Worm (Caenorhabditis elegans) whole organism, early embryonic: ENCODE measurements around the gene acs-4.

Experiments
- B0310.2 ChIP-seq: sonication (generic microtip); optimal IDR thresholded peaks from 2 replicates; lab custom pipeline; 2016; ENCODE audit warnings: mild to moderate bottlenecking, missing genetic modification characterization, missing compliant biosample characterization
- F13C5.2 ChIP-seq: sonication (generic microtip); optimal IDR thresholded peaks from 2 replicates; lab custom pipeline; 2017; ENCODE audit warnings: mild to moderate bottlenecking, missing genetic modification characterization, inconsistent platforms, missing compliant biosample characterization
- aly-1 ChIP-seq: sonication (generic microtip); optimal IDR thresholded peaks from 2 replicates; lab custom pipeline; 2016; ENCODE audit warnings: missing genetic modification characterization, missing compliant biosample characterization
- ama-1 ChIP-seq: fragments of 150-350 bp; optimal IDR thresholded peaks from 2 replicates; lab custom pipeline; 2014
- ceh-13 ChIP-seq: fragments of 200-800 bp; sonication (Bioruptor generic); optimal IDR thresholded peaks from 2 replicates; lab custom pipeline; 2018; ENCODE audit warnings: mild to moderate bottlenecking, missing genetic modification characterization, missing compliant biosample characterization
- ceh-36 ChIP-seq: sonication (generic microtip); optimal IDR thresholded peaks from 2 replicates; lab custom pipeline; 2016; ENCODE audit warnings: missing genetic modification characterization, inconsistent platforms, missing compliant biosample characterization
- ets-7 ChIP-seq: sonication (generic microtip); optimal IDR thresholded peaks from 2 replicates; lab custom pipeline; 2016; ENCODE audit warnings: missing genotype, missing genetic modification characterization, missing compliant biosample characterization
- flt-1 ChIP-seq: fragments of 200-800 bp; sonication (Bioruptor generic); IDR thresholded peaks from 2 replicates; pipeline ENCODE4 v1.3.6; 2022; ENCODE audit warnings: missing genetic modification characterization, missing compliant biosample characterization
- hmbx-1 ChIP-seq: sonication (generic microtip); optimal IDR thresholded peaks from 2 replicates; lab custom pipeline; 2016; ENCODE audit warnings: mild to moderate bottlenecking, missing genetic modification characterization, missing compliant biosample characterization
- hmg-4 ChIP-seq: fragments of 200-800 bp; sonication (Bioruptor generic); optimal IDR thresholded peaks from 2 replicates; lab custom pipeline; 2018; ENCODE audit warnings: mild to moderate bottlenecking, missing genetic modification characterization, missing compliant biosample characterization
- hnd-1 ChIP-seq: sonication (generic microtip); optimal IDR thresholded peaks from 2 replicates; lab custom pipeline; 2016; ENCODE audit warnings: missing genetic modification characterization, missing compliant biosample characterization
- pes-1 ChIP-seq: fragments of 200-800 bp; sonication (Bioruptor generic); IDR thresholded peaks from 2 replicates; pipeline ENCODE4 v1.3.6; 2022; ENCODE audit warnings: missing genetic modification reagents, missing genetic modification characterization, missing compliant biosample characterization
- scrt-1 ChIP-seq: fragments of 200-800 bp; sonication (Bioruptor generic); IDR thresholded peaks from 2 replicates; pipeline ENCODE4 v1.3.6; 2022; ENCODE audit warnings: missing genetic modification characterization, missing compliant biosample characterization
- sea-1 ChIP-seq: fragments of 200-800 bp; sonication (Bioruptor generic); conservative IDR thresholded peaks from 2 replicates; pipeline ENCODE4 v1.3.6; 2022; ENCODE audit warnings: missing genetic modification characterization, missing compliant biosample characterization
- tbx-11 ChIP-seq: fragments of 200-800 bp; sonication (Bioruptor generic); IDR thresholded peaks from 2 replicates; pipeline ENCODE4 v1.3.6; 2022; ENCODE audit warnings: missing genetic modification characterization, missing compliant biosample characterization
- tbx-37 ChIP-seq: fragments of 200-800 bp; sonication (Bioruptor generic); conservative IDR thresholded peaks from 2 replicates; pipeline ENCODE4 v1.3.6; 2022; ENCODE audit warnings: missing genetic modification reagents, missing genetic modification characterization, missing compliant biosample characterization
- tra-4 ChIP-seq: sonication (generic microtip); optimal IDR thresholded peaks from 2 replicates; lab custom pipeline; 2017; ENCODE audit warnings: missing genetic modification characterization, missing compliant biosample characterization

Gene acs-4

ce11 chrIII:7162065-7162762 lies 5.4 kb upstream of the acs-4 start, which contains the start of the genes syf-2 and K04G7.1:
syf-2 (minus strand) TSS chrIII:7162115.
K04G7.1 (plus strand) TSS chrIII:7162712.
- TF ChIP-seq scrt-1 (GFP tag; lab: Robert Waterston, UW) (no peak), B0310.2 (tag; lab: Kevin White, UChicago) (no peak), hmg-4 (GFP tag; lab: Kevin White, UChicago) (peak; percentile 69), F13C5.2 (tag; lab: Kevin White, UChicago) (peak; percentile 75)

- TF ChIP-seq B0310.2 (tag; lab: Kevin White, UChicago) (no peak), hnd-1 (tag; lab: Kevin White, UChicago) (no peak), pes-1 (GFP tag; lab: Robert Waterston, UW) (no peak), tbx-37 (GFP tag; lab: Robert Waterston, UW) (no peak), tbx-11 (GFP tag; lab: Robert Waterston, UW) (no peak), flt-1 (GFP tag; lab: Robert Waterston, UW) (no peak), tra-4 (no peak), sea-1 (GFP tag; lab: Robert Waterston, UW) (no peak), ceh-13 (no peak), ceh-36 (tag; lab: Kevin White, UChicago) (no peak), hmg-4 (GFP tag; lab: Kevin White, UChicago) (no peak), aly-1 (tag; lab: Kevin White, UChicago) (no peak), ets-7 (tag; lab: Kevin White, UChicago) (no peak), ama-1 (lab: Kevin White, UChicago) (no peak), scrt-1 (GFP tag; lab: Robert Waterston, UW) (no peak)
Measured at ce11 chrIII:7165276-7165675, 2.4 kb upstream of the acs-4 start.

ce11 chrIII:7165816-7166229 lies 1.8 kb upstream of the acs-4 start:
- TF ChIP-seq tbx-11 (GFP tag; lab: Robert Waterston, UW) (no peak), flt-1 (GFP tag; lab: Robert Waterston, UW) (no peak), ets-7 (tag; lab: Kevin White, UChicago) (no peak), aly-1 (tag; lab: Kevin White, UChicago) (no peak), hmg-4 (GFP tag; lab: Kevin White, UChicago) (no peak), sea-1 (GFP tag; lab: Robert Waterston, UW) (no peak), F13C5.2 (tag; lab: Kevin White, UChicago) (no peak), B0310.2 (tag; lab: Kevin White, UChicago) (no peak), tbx-37 (GFP tag; lab: Robert Waterston, UW) (no peak), ama-1 (lab: Kevin White, UChicago) (no peak), tra-4 (no peak), pes-1 (GFP tag; lab: Robert Waterston, UW) (no peak), scrt-1 (GFP tag; lab: Robert Waterston, UW) (no peak), hnd-1 (tag; lab: Kevin White, UChicago) (no peak), ceh-36 (tag; lab: Kevin White, UChicago) (no peak), ceh-13 (no peak), hmbx-1 (tag; lab: Kevin White, UChicago) (no peak)

DNA sequence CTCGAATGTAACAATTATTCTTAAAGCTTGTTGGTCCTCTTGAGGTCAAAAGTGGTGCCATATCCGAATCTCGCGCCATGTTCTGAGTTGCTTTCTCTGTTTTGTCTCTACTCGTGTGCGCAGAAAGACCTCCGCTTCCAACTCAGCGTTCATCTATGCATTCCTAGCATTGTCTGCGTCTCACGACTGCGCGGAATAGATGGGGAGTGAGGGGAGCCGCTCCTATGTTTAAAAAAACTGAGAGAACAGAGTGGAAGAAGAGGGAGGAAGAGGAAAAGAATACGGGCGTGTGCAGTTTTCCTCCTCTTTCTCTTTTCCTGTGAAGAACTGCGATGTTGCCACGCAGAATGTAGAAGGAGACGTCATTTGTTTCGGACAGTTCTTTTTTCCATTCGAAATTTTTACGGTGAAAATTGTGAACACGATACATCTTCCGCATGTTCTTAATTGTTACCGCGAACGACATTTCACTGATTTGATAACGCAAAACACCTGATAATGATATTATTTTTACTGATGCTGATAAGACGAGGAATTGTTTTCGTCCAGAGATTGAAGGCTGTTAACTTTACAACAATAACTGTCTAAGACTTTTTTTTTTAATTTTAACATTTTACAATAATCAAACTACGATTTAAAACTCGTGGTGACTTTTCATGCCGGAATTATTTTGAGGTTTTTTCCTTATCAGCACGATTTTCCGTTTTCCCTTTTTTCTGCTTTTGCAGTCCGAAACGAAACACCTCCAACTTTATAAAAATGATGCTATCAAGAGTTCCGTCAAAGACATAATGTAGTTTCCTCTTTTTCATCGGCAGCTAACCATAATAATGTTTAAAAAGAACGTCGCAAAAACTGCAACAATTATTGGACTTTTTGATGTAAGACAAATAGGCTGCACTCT lies 722 bp upstream of the acs-4 start:
- TF ChIP-seq F13C5.2 (tag; lab: Kevin White, UChicago) (no peak), sea-1 (GFP tag; lab: Robert Waterston, UW) (no peak), ceh-36 (tag; lab: Kevin White, UChicago) (no peak), hmbx-1 (tag; lab: Kevin White, UChicago) (no peak), ama-1 (lab: Kevin White, UChicago) (no peak), tra-4 (no peak), tbx-11 (GFP tag; lab: Robert Waterston, UW) (no peak), flt-1 (GFP tag; lab: Robert Waterston, UW) (no peak)

ce11 chrIII:7170090-7170489 lies 2.5 kb downstream of the acs-4 start:
- TF ChIP-seq tbx-37 (GFP tag; lab: Robert Waterston, UW) = no peak
- TF ChIP-seq tbx-11 (GFP tag; lab: Robert Waterston, UW) = no peak
- no peak for TF ChIP-seq ets-7 (tag; lab: Kevin White, UChicago)
- TF ChIP-seq hnd-1 (tag; lab: Kevin White, UChicago) = no peak
- no peak for TF ChIP-seq ceh-13
- no peak for TF ChIP-seq hmg-4 (GFP tag; lab: Kevin White, UChicago)
- no peak for TF ChIP-seq flt-1 (GFP tag; lab: Robert Waterston, UW)
- no peak for TF ChIP-seq ceh-36 (tag; lab: Kevin White, UChicago)
- TF ChIP-seq sea-1 (GFP tag; lab: Robert Waterston, UW) = no peak
- no peak for TF ChIP-seq tra-4
- no peak for TF ChIP-seq pes-1 (GFP tag; lab: Robert Waterston, UW)
- no peak for TF ChIP-seq scrt-1 (GFP tag; lab: Robert Waterston, UW)
- TF ChIP-seq F13C5.2 (tag; lab: Kevin White, UChicago) = no peak
- TF ChIP-seq ama-1 (lab: Kevin White, UChicago) = no peak
- TF ChIP-seq aly-1 (tag; lab: Kevin White, UChicago) = no peak
- no peak for TF ChIP-seq hmbx-1 (tag; lab: Kevin White, UChicago)
- no peak for TF ChIP-seq B0310.2 (tag; lab: Kevin White, UChicago)

DNA sequence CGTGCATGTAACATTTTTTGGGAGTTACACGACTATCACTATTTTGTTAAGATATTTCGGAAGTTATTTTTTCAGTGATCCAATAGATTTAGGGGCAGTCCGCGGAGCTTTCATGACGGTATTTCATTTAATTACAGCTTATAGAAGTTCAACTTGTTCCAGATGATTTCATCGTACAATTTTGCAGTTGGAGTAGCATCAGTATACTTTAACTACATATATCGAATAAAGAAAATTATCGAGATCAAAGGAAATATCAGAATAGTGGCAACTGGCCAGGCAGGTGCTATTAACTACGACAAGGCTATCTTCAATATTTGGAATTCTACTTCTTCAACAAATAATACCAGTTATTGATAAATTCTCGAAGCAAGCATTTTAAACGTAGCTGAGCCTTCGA lies 10.9 kb downstream of the acs-4 start:
- TF ChIP-seq tbx-37 (GFP tag; lab: Robert Waterston, UW) (no peak), hmg-4 (GFP tag; lab: Kevin White, UChicago) (no peak), sea-1 (GFP tag; lab: Robert Waterston, UW) (no peak), ceh-13 (no peak), tra-4 (no peak), tbx-11 (GFP tag; lab: Robert Waterston, UW) (no peak), F13C5.2 (tag; lab: Kevin White, UChicago) (no peak), B0310.2 (tag; lab: Kevin White, UChicago) (no peak), hmbx-1 (tag; lab: Kevin White, UChicago) (no peak), aly-1 (tag; lab: Kevin White, UChicago) (no peak)
